Fruit fly (Drosophila melanogaster): ENCODE measurements around the gene Gr93c.

Gene Gr93c

DNA sequence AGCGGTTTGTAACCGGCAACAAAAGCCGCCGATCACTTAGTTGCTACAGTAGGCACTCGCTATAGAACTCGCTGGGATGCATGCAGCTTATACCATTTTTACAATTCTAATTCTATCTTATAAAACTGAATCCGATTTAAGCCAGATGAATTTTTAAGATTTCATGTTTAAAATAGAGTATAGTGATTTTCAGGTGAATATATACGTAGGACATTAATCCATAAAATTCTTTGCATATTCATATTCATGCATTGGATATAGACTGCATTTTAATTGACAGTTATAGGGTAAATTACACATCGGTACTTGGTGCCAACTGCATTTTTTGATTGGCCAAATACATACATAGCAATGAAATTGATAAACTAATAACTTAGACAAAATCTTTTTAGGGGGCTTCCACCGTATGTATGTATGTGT, 42.5 kb upstream of the Gr93c start (continued):
- peak; percentile 11 for TF ChIP-seq gcm (GFP tag; optimal IDR thresholded peaks at IDR 0.05)
- no peak for TF ChIP-seq CG7745 (tag; optimal IDR thresholded peaks at IDR 0.05)
- TF ChIP-seq CG32767 (GFP tag; IDR thresholded peaks at IDR 0.05): no peak
- TF ChIP-seq CG7357 (GFP tag; IDR thresholded peaks at IDR 0.05): peak; percentile 45; the same call in 1 of the 3 replicates
- no peak for TF ChIP-seq gcm2 (GFP tag; optimal IDR thresholded peaks at IDR 0.05)
- TF ChIP-seq CG10979 (tag; optimal IDR thresholded peaks at IDR 0.05): peak; percentile 49
- TF ChIP-seq disco-r (GFP tag; optimal IDR thresholded peaks at IDR 0.05): no peak
- no peak for TF ChIP-seq CG9876 (GFP tag; optimal IDR thresholded peaks at IDR 0.05)
- no peak for TF ChIP-seq NC2β (GFP tag; optimal IDR thresholded peaks at IDR 0.05)
- TF ChIP-seq ssp (GFP tag; IDR thresholded peaks at IDR 0.05): peak; percentile 34; the same call in 1 of the 2 replicates
- peak; percentile 57 for TF ChIP-seq E2f1 (GFP tag; IDR thresholded peaks at IDR 0.05)
- TF ChIP-seq CG30020 (tag; optimal IDR thresholded peaks at IDR 0.05): no peak
- TF ChIP-seq caup (GFP tag; optimal IDR thresholded peaks at IDR 0.05; ENCODE audit: severe bottlenecking): no peak
- TF ChIP-seq CG14441 (GFP tag; IDR thresholded peaks at IDR 0.05): peak; percentile 47
- TF ChIP-seq Bgb (GFP tag; IDR thresholded peaks at IDR 0.05; ENCODE audit: partially characterized antibody): no peak
- TF ChIP-seq eve (GFP tag; optimal IDR thresholded peaks at IDR 0.05): no peak
- TF ChIP-seq CG1603 (tag; optimal IDR thresholded peaks at IDR 0.05): peak; percentile 44
- no peak for TF ChIP-seq CG3407 (GFP tag; optimal IDR thresholded peaks at IDR 0.05)
- 0 out of 2 replicates have a peak, but pooled peaks have one; percentile 50 for TF ChIP-seq stc (GFP tag; IDR thresholded peaks at IDR 0.05)
- TF ChIP-seq tgo (GFP tag; IDR thresholded peaks at IDR 0.05): peak; percentile 36; the same call in 1 of the 3 replicates
- TF ChIP-seq Atf-2 (GFP tag; optimal IDR thresholded peaks at IDR 0.05): no peak
- peak; percentile 59; the same call in 1 of the 3 replicates for TF ChIP-seq ase (GFP tag; IDR thresholded peaks at IDR 0.05)
- TF ChIP-seq CG17328 (GFP tag; IDR thresholded peaks at IDR 0.05): peak; percentile 41; the same call in 1 of the 2 replicates
- TF ChIP-seq Mad (GFP tag; optimal IDR thresholded peaks at IDR 0.05): no peak
- no peak for TF ChIP-seq CG9609 (GFP tag; optimal IDR thresholded peaks at IDR 0.05)
- TF ChIP-seq nom (GFP tag; optimal IDR thresholded peaks at IDR 0.05): no peak
- TF ChIP-seq ato (GFP tag; IDR thresholded peaks at IDR 0.05; ENCODE audit: partially characterized antibody): no peak
- no peak for TF ChIP-seq CG2116 (GFP tag; optimal IDR thresholded peaks at IDR 0.05)
- no peak for TF ChIP-seq CG8478 (optimal IDR thresholded peaks at IDR 0.05)
- no peak for TF ChIP-seq Gsc (GFP tag; IDR thresholded peaks at IDR 0.05)
- TF ChIP-seq lmd (GFP tag; IDR thresholded peaks at IDR 0.05): peak; percentile 72
- TF ChIP-seq jing (GFP tag; optimal IDR thresholded peaks at IDR 0.05): no peak
- TF ChIP-seq Dip2 (GFP tag; IDR thresholded peaks at IDR 0.05): no peak
- no peak for TF ChIP-seq HmgD (GFP tag; optimal IDR thresholded peaks at IDR 0.05)
- no peak for TF ChIP-seq CG34376 (GFP tag; optimal IDR thresholded peaks at IDR 0.05)
- TF ChIP-seq Sry-β (GFP tag; optimal IDR thresholded peaks at IDR 0.05): no peak
- TF ChIP-seq CG7372 (GFP tag; IDR thresholded peaks at IDR 0.05): no peak
- TF ChIP-seq CrebB (tag; optimal IDR thresholded peaks at IDR 0.05): no peak
- no peak for TF ChIP-seq CG17568 (GFP tag; optimal IDR thresholded peaks at IDR 0.05)
- TF ChIP-seq maf-S (GFP tag; optimal IDR thresholded peaks at IDR 0.05): no peak
- TF ChIP-seq Dek (tag; optimal IDR thresholded peaks at IDR 0.05): no peak
- no peak for TF ChIP-seq CG11696 (GFP tag; IDR thresholded peaks at IDR 0.05)
- no peak for TF ChIP-seq Hmx (GFP tag; optimal IDR thresholded peaks at IDR 0.05)
- TF ChIP-seq h (optimal IDR thresholded peaks at IDR 0.05): no peak
- peak; percentile 49 for TF ChIP-seq CG8944 (GFP tag; optimal IDR thresholded peaks at IDR 0.05)
- TF ChIP-seq ERR (GFP tag; optimal IDR thresholded peaks at IDR 0.05): no peak
- TF ChIP-seq CG12104 (GFP tag; optimal IDR thresholded peaks at IDR 0.05): no peak
- TF ChIP-seq Dad (GFP tag; optimal IDR thresholded peaks at IDR 0.05): no peak
- TF ChIP-seq Aef1 (GFP tag; IDR thresholded peaks at IDR 0.05): peak; percentile 39; the same call in 1 of the 3 replicates
- no peak for TF ChIP-seq CG16813 (GFP tag; IDR thresholded peaks at IDR 0.05; ENCODE audit: partially characterized antibody)
- no peak for TF ChIP-seq tap (tag; optimal IDR thresholded peaks at IDR 0.05)
- no peak for TF ChIP-seq CG17912 (GFP tag; optimal IDR thresholded peaks at IDR 0.05)

Data from whole organism, embryonic.